Fruit fly (Drosophila melanogaster): ENCODE measurements around the gene CG2861.

CG2861 gene

dm6 chrX:4771488-4771887 is 33.2 kb downstream of the CG2861 start, which contains the start of gene Klf15:
Gene Klf15, minus strand, starts transcription at chrX:4771588.
- no peak for TF ChIP-seq CG10959 (GFP tag; IDR thresholded peaks at IDR 0.05)
- no peak for TF ChIP-seq Myb (GFP tag; optimal IDR thresholded peaks at IDR 0.05)
- TF ChIP-seq CG4820 (GFP tag; optimal IDR thresholded peaks at IDR 0.05), result no peak
- no peak for TF ChIP-seq Fer1 (GFP tag; optimal IDR thresholded peaks at IDR 0.05)
- TF ChIP-seq Dad (GFP tag; optimal IDR thresholded peaks at IDR 0.05), result no peak
- no peak for TF ChIP-seq CG34422 (GFP tag; IDR thresholded peaks at IDR 0.05)
- no peak for TF ChIP-seq CG14860 (GFP tag; IDR thresholded peaks at IDR 0.05; ENCODE audit: partially characterized antibody)

- TF ChIP-seq CG13424 (tag; optimal IDR thresholded peaks at IDR 0.05) (no peak), CG6272 (GFP tag; IDR thresholded peaks at IDR 0.05) (no peak), crc (GFP tag; optimal IDR thresholded peaks at IDR 0.05) (no peak), CG31224 (GFP tag; IDR thresholded peaks at IDR 0.05) (no peak), Hey (tag; optimal IDR thresholded peaks at IDR 0.05) (no peak), Adf1 (GFP tag; IDR thresholded peaks at IDR 0.05) (no peak), ttk (GFP tag; IDR thresholded peaks at IDR 0.05) (no peak), pfk (GFP tag; optimal IDR thresholded peaks at IDR 0.05) (no peak), Elba2 (GFP tag; optimal IDR thresholded peaks at IDR 0.05) (no peak), ci (GFP tag; IDR thresholded peaks at IDR 0.05) (no peak), CG32767 (GFP tag; IDR thresholded peaks at IDR 0.05) (no peak), NK7.1 (GFP tag; optimal IDR thresholded peaks at IDR 0.05) (no peak), Eip74EF (GFP tag; optimal IDR thresholded peaks at IDR 0.05) (no peak)
Measured at dm6 chrX:4770037-4770436, 34.6 kb downstream of the CG2861 start, which contains the start of gene CG15472. Gene CG15472, minus strand, starts transcription at chrX:4770137.

dm6 chrX:4762267-4762666 is 42.4 kb downstream of the CG2861 start:
- TF ChIP-seq YL-1 (GFP tag; optimal IDR thresholded peaks at IDR 0.05) (no peak), CG12769 (tag; optimal IDR thresholded peaks at IDR 0.05) (no peak), CG7745 (tag; optimal IDR thresholded peaks at IDR 0.05) (no peak), CG2202 (tag; optimal IDR thresholded peaks at IDR 0.05) (no peak), CG12219 (GFP tag; optimal IDR thresholded peaks at IDR 0.05) (no peak), lilli (GFP tag; optimal IDR thresholded peaks at IDR 0.05) (peak; percentile 40), Hmx (GFP tag; optimal IDR thresholded peaks at IDR 0.05) (no peak), CTCF (GFP tag; optimal IDR thresholded peaks at IDR 0.05) (no peak), CG17802 (tag; optimal IDR thresholded peaks at IDR 0.05) (no peak), Hr3 (GFP tag; optimal IDR thresholded peaks at IDR 0.05) (no peak), Elba2 (GFP tag; optimal IDR thresholded peaks at IDR 0.05) (no peak), Ets65A (GFP tag) (peak; percentile 77), Side (GFP tag; optimal IDR thresholded peaks at IDR 0.05) (no peak), sna (GFP tag; IDR thresholded peaks at IDR 0.05; ENCODE audit: partially characterized antibody) (no peak), ind (GFP tag; optimal IDR thresholded peaks at IDR 0.05) (peak; percentile 13), caup (GFP tag; optimal IDR thresholded peaks at IDR 0.05; ENCODE audit: severe bottlenecking) (peak; percentile 20), CG7786 (GFP tag; optimal IDR thresholded peaks at IDR 0.05) (no peak), CG2875 (GFP tag; optimal IDR thresholded peaks at IDR 0.05) (no peak), TFAM (GFP tag; optimal IDR thresholded peaks at IDR 0.05) (no peak), CG30020 (tag; optimal IDR thresholded peaks at IDR 0.05) (no peak), CG13123 (GFP tag; optimal IDR thresholded peaks at IDR 0.05) (no peak), CG10147 (GFP tag; optimal IDR thresholded peaks at IDR 0.05) (peak; percentile 35), wor (GFP tag; IDR thresholded peaks at IDR 0.05) (no peak), otp (GFP tag; IDR thresholded peaks at IDR 0.05) (no peak), Fer2 (tag; optimal IDR thresholded peaks at IDR 0.05) (no peak), disco-r (GFP tag; optimal IDR thresholded peaks at IDR 0.05) (no peak), lab (GFP tag; optimal IDR thresholded peaks at IDR 0.05) (peak; percentile 69), ERR (GFP tag; optimal IDR thresholded peaks at IDR 0.05) (no peak), eve (GFP tag; optimal IDR thresholded peaks at IDR 0.05) (no peak), E2f1 (GFP tag; IDR thresholded peaks at IDR 0.05) (peak; percentile 21; the same call in 1 of the 2 replicates), CG11398 (GFP tag; optimal IDR thresholded peaks at IDR 0.05) (no peak)
